Worm (Caenorhabditis elegans): ENCODE data around the gene fmo-3.

- TF ChIP-seq lsy-2 (tag; optimal IDR thresholded peaks at IDR 0.05) (no peak), ces-1 (GFP tag; optimal IDR thresholded peaks at IDR 0.05) (no peak), lin-13 (tag; optimal IDR thresholded peaks at IDR 0.05) (no peak), nhr-76 (tag; optimal IDR thresholded peaks at IDR 0.05) (no peak), elt-3 (tag; optimal IDR thresholded peaks at IDR 0.05) (no peak), unc-39 (tag; optimal IDR thresholded peaks at IDR 0.05) (no peak), pha-4 (tag; optimal IDR thresholded peaks at IDR 0.05) (no peak), snpc-4 (tag; optimal IDR thresholded peaks at IDR 0.05) (no peak)
Observed at ce11 chrIII:10730510-10730909, 36.0 kb downstream of the fmo-3 start, which contains the start of gene tat-3.

All from whole organism, mixed stage, embryonic.